Fruit fly (Drosophila melanogaster) whole organism, embryonic: Measurements from ENCODE around the gene AlkB.

Source experiments
- Adf1 ChIP-seq: fragments of 200-800 bp; sonication (Bioruptor generic); IDR thresholded peaks from 2 replicates; pipeline ENCODE4 v1.3.6; 2022; ENCODE audit warnings: missing biosample characterization, missing genetic modification characterization
- Asciz ChIP-seq: fragments of 200-800 bp; sonication (Bioruptor generic); optimal IDR thresholded peaks from 2 replicates; lab custom pipeline; 2017; ENCODE audit warnings: missing biosample characterization, mild to moderate bottlenecking, missing genetic modification characterization, missing genetic modification reagents
- CG10431 ChIP-seq: fragments of 200-800 bp; sonication (Bioruptor generic); optimal IDR thresholded peaks from 3 replicates; lab custom pipeline; 2018; ENCODE audit warnings: missing biosample characterization, mild to moderate bottlenecking, missing genetic modification characterization
- CG10654 ChIP-seq: fragments of 200-800 bp; sonication (Bioruptor generic); optimal IDR thresholded peaks from 2 replicates; lab custom pipeline; 2016; ENCODE audit warnings: missing biosample characterization, missing genetic modification characterization
- CG12299 ChIP-seq: fragments of 200-800 bp; sonication (Bioruptor generic); optimal IDR thresholded peaks from 2 replicates; lab custom pipeline; 2018; ENCODE audit warnings: missing biosample characterization, mild to moderate bottlenecking, missing genetic modification characterization
- CG13123 ChIP-seq: fragments of 200-800 bp; sonication (Bioruptor generic); optimal IDR thresholded peaks from 2 replicates; lab custom pipeline; 2016; ENCODE audit warnings: missing biosample characterization, missing genetic modification characterization
- CG13894 ChIP-seq: fragments of 200-800 bp; sonication (Bioruptor generic); optimal IDR thresholded peaks from 3 replicates; lab custom pipeline; 2018; ENCODE audit warnings: missing biosample characterization, mild to moderate bottlenecking, missing genetic modification characterization, moderate library complexity
- CG14050 ChIP-seq: fragments of 200-800 bp; sonication (Bioruptor generic); IDR thresholded peaks from 3 replicates; pipeline ENCODE4 v1.3.6; 2022; ENCODE audit warnings: missing biosample characterization, missing genetic modification characterization
- CG15073 ChIP-seq: fragments of 200-800 bp; sonication (Bioruptor generic); optimal IDR thresholded peaks from 2 replicates; lab custom pipeline; 2016; ENCODE audit warnings: missing biosample characterization, missing genetic modification characterization
- CG17359 ChIP-seq: fragments of 200-800 bp; sonication (Bioruptor generic); optimal IDR thresholded peaks from 3 replicates; lab custom pipeline; 2018; ENCODE audit warnings: missing biosample characterization, mild to moderate bottlenecking, missing genetic modification characterization, moderate library complexity
- CG17612 ChIP-seq: fragments of 200-800 bp; sonication (Bioruptor generic); IDR thresholded peaks from 2 replicates; pipeline ENCODE4 v1.3.6; 2022; ENCODE audit warnings: missing biosample characterization, missing genetic modification characterization
- CG2678 ChIP-seq: fragments of 200-800 bp; sonication (Bioruptor generic); optimal IDR thresholded peaks from 3 replicates; lab custom pipeline; 2019; ENCODE audit warnings: missing biosample characterization, mild to moderate bottlenecking, missing genetic modification characterization, moderate library complexity
- CG31365 ChIP-seq: fragments of 200-800 bp; sonication (Bioruptor generic); optimal IDR thresholded peaks from 2 replicates; lab custom pipeline; 2018; ENCODE audit warnings: missing biosample characterization, mild to moderate bottlenecking, missing genetic modification characterization
- CG31388 ChIP-seq: fragments of 200-800 bp; sonication (Bioruptor generic); optimal IDR thresholded peaks from 2 replicates; lab custom pipeline; 2016; ENCODE audit warnings: missing biosample characterization, missing genetic modification characterization
- CG4328 ChIP-seq: fragments of 200-800 bp; sonication (Bioruptor generic); optimal IDR thresholded peaks from 3 replicates; lab custom pipeline; 2017; ENCODE audit warnings: missing biosample characterization, missing genetic modification reagents, missing genetic modification characterization
- CG4730 ChIP-seq: fragments of 200-800 bp; sonication (Bioruptor generic); IDR thresholded peaks from 2 replicates; pipeline ENCODE4 v1.3.6; 2022; ENCODE audit warnings: missing biosample characterization, missing genetic modification characterization
- CG5245 ChIP-seq: fragments of 200-800 bp; sonication (Bioruptor generic); optimal IDR thresholded peaks from 3 replicates; lab custom pipeline; 2016; ENCODE audit warnings: missing biosample characterization, missing genetic modification characterization
- CG6689 ChIP-seq: fragments of 200-800 bp; sonication (Bioruptor generic); IDR thresholded peaks from 2 replicates; pipeline ENCODE4 v1.3.6; 2022; ENCODE audit warnings: missing biosample characterization, missing genetic modification characterization
- Ets65A ChIP-seq: fragments of 200-800 bp; sonication (Bioruptor generic); peaks from one replicate; lab custom pipeline; 2016; ENCODE audit warnings: missing biosample characterization, missing genetic modification characterization
- GATAe ChIP-seq: fragments of 200-800 bp; sonication (Bioruptor generic); conservative IDR thresholded peaks from 2 replicates; pipeline ENCODE4 v1.3.6; 2022; ENCODE audit warnings: missing biosample characterization, missing genetic modification characterization
- Hand ChIP-seq: fragments of 200-800 bp; sonication (Bioruptor generic); optimal IDR thresholded peaks from 2 replicates; lab custom pipeline; 2017; ENCODE audit warnings: mild to moderate bottlenecking, missing biosample characterization, missing genetic modification reagents, missing genetic modification characterization
- Hmx ChIP-seq: fragments of 200-800 bp; sonication (Bioruptor generic); optimal IDR thresholded peaks from 2 replicates; lab custom pipeline; 2016; ENCODE audit warnings: missing biosample characterization, missing genetic modification characterization
- Kr ChIP-seq: fragments of 200-800 bp; sonication (Bioruptor generic); optimal IDR thresholded peaks from 2 replicates; lab custom pipeline; 2017; ENCODE audit warnings: missing biosample characterization, mild to moderate bottlenecking, missing genetic modification characterization
- Myb ChIP-seq: fragments of 200-800 bp; sonication (Bioruptor generic); optimal IDR thresholded peaks from 2 replicates; lab custom pipeline; 2016; ENCODE audit warnings: missing biosample characterization, missing genetic modification characterization
- Optix ChIP-seq: fragments of 200-800 bp; sonication (Bioruptor generic); IDR thresholded peaks from 3 replicates; pipeline ENCODE4 v1.3.6; 2022; ENCODE audit warnings: missing biosample characterization, missing genetic modification characterization
- Poxn ChIP-seq: fragments of 200-800 bp; sonication (Bioruptor generic); IDR thresholded peaks from 2 replicates; pipeline ENCODE4 v1.3.6; 2022; ENCODE audit warnings: missing biosample characterization, missing genetic modification characterization
- Sry-δ ChIP-seq: fragments of 200-800 bp; sonication (Bioruptor generic); optimal IDR thresholded peaks from 2 replicates; lab custom pipeline; 2016; ENCODE audit warnings: missing biosample characterization, missing genetic modification characterization
- Ssrp ChIP-seq: fragments of 200-800 bp; sonication (Bioruptor generic); optimal IDR thresholded peaks from 2 replicates; lab custom pipeline; 2018; ENCODE audit warnings: missing biosample characterization, mild to moderate bottlenecking, missing genetic modification characterization, moderate library complexity
- Tbp ChIP-seq: fragments of >200 bp; optimal IDR thresholded peaks from 2 replicates; lab custom pipeline; 2018; ENCODE audit warnings: missing biosample characterization, missing genetic modification characterization
- ara ChIP-seq: fragments of 200-800 bp; sonication (Bioruptor generic); IDR thresholded peaks from 2 replicates; pipeline ENCODE4 v1.3.6; 2022; ENCODE audit warnings: missing biosample characterization, missing genetic modification characterization
- cg ChIP-seq: fragments of 200-800 bp; sonication (Bioruptor generic); optimal IDR thresholded peaks from 3 replicates; lab custom pipeline; 2019; ENCODE audit warnings: missing biosample characterization, mild to moderate bottlenecking, missing genetic modification characterization, moderate library complexity
- corto ChIP-seq: fragments of 200-800 bp; sonication (Bioruptor generic); optimal IDR thresholded peaks from 2 replicates; lab custom pipeline; 2016; ENCODE audit warnings: missing biosample characterization, mild to moderate bottlenecking, missing genetic modification characterization, moderate library complexity
- crp ChIP-seq, 2 experiments: fragments of 200-800 bp; sonication (Bioruptor generic); optimal IDR thresholded peaks; 2 replicates in 1 of 2; 3 replicates in 1 of 2; lab custom pipeline; 2017; ENCODE audit warnings: missing biosample characterization in 2 of 2, missing genetic modification characterization in 2 of 2, mild to moderate bottlenecking in 1 of 2, moderate library complexity in 1 of 2
- disco-r ChIP-seq: fragments of 200-800 bp; sonication (Bioruptor generic); optimal IDR thresholded peaks from 2 replicates; lab custom pipeline; 2016; ENCODE audit warnings: missing biosample characterization, missing genetic modification characterization
- dysf ChIP-seq: fragments of 200-800 bp; sonication (Bioruptor generic); IDR thresholded peaks from 3 replicates; pipeline ENCODE4 v1.3.6; 2022; ENCODE audit warnings: missing biosample characterization, missing genetic modification characterization
- eyg ChIP-seq: fragments of 200-800 bp; sonication (Bioruptor generic); optimal IDR thresholded peaks from 3 replicates; lab custom pipeline; 2016; ENCODE audit warnings: missing biosample characterization, missing genetic modification characterization
- fd102C ChIP-seq: fragments of 200-800 bp; sonication (Bioruptor generic); optimal IDR thresholded peaks from 2 replicates; lab custom pipeline; 2018; ENCODE audit warnings: missing biosample characterization, mild to moderate bottlenecking, missing genetic modification characterization, moderate library complexity
- fu2 ChIP-seq: fragments of 200-800 bp; sonication (Bioruptor generic); optimal IDR thresholded peaks from 2 replicates; lab custom pipeline; 2016; ENCODE audit warnings: missing biosample characterization, missing genetic modification characterization
- jigr1 ChIP-seq: fragments of 200-800 bp; sonication (Bioruptor generic); IDR thresholded peaks from 3 replicates; pipeline ENCODE4 v1.3.6; 2022; ENCODE audit warnings: missing biosample characterization, missing genetic modification characterization
- mld ChIP-seq: fragments of 200-800 bp; sonication (Bioruptor generic); IDR thresholded peaks from 3 replicates; pipeline ENCODE4 v1.3.6; 2022; ENCODE audit warnings: missing biosample characterization, missing genetic modification characterization; ENCODE audit not compliant: partially characterized antibody
- oc ChIP-seq: fragments of 200-800 bp; sonication (Bioruptor generic); optimal IDR thresholded peaks from 2 replicates; lab custom pipeline; 2018; ENCODE audit warnings: missing biosample characterization, mild to moderate bottlenecking, missing genetic modification characterization, moderate library complexity
- onecut ChIP-seq: fragments of 200-800 bp; sonication (Bioruptor generic); IDR thresholded peaks from 2 replicates; pipeline ENCODE4 v1.3.6; 2022; ENCODE audit warnings: missing biosample characterization, missing genetic modification characterization
- pan ChIP-seq, 4 experiments: fragments of >200 bp in 3 of 4; fragments of 200-800 bp in 1 of 4; sonication (Bioruptor generic) in 1 of 4; optimal IDR thresholded peaks in 3 of 4; IDR thresholded peaks in 1 of 4; 2 replicates each; pipeline versions ENCODE4 v1.3.6 to Lab custom; 2017 to 2022; ENCODE audit warnings: missing biosample characterization in 2 of 4, missing genetic modification characterization in 2 of 4, mixed read lengths in 1 of 4
- ranshi ChIP-seq: fragments of 200-800 bp; sonication (Bioruptor generic); IDR thresholded peaks from 2 replicates; pipeline ENCODE4 v1.3.6; 2022; ENCODE audit warnings: missing biosample characterization, missing genetic modification characterization
- run ChIP-seq: fragments of 200-800 bp; sonication (Bioruptor generic); optimal IDR thresholded peaks from 3 replicates; lab custom pipeline; 2018; ENCODE audit warnings: missing biosample characterization, mild to moderate bottlenecking, missing genetic modification characterization
- slp2 ChIP-seq: fragments of 200-800 bp; sonication (Bioruptor generic); optimal IDR thresholded peaks from 2 replicates; lab custom pipeline; 2016; ENCODE audit warnings: missing biosample characterization, missing genetic modification characterization
- tap ChIP-seq: fragments of 200-800 bp; optimal IDR thresholded peaks from 3 replicates; lab custom pipeline; 2019; ENCODE audit warnings: missing biosample characterization, mild to moderate bottlenecking, missing genetic modification characterization, moderate library complexity
- trh ChIP-seq: fragments of 200-800 bp; sonication (Bioruptor generic); optimal IDR thresholded peaks from 2 replicates; lab custom pipeline; 2016; ENCODE audit warnings: missing biosample characterization, missing genetic modification characterization
- unpg ChIP-seq: fragments of 200-800 bp; sonication (Bioruptor generic); optimal IDR thresholded peaks from 3 replicates; lab custom pipeline; 2018; ENCODE audit warnings: missing biosample characterization, mild to moderate bottlenecking, missing genetic modification characterization, moderate library complexity
- wor ChIP-seq: fragments of 200-800 bp; sonication (Bioruptor generic); IDR thresholded peaks from 2 replicates; pipeline ENCODE4 v1.3.6; 2022; ENCODE audit warnings: missing biosample characterization, missing genetic modification characterization
- yki ChIP-seq: fragments of >200 bp; optimal IDR thresholded peaks from 3 replicates; lab custom pipeline; 2018

Gene AlkB

DNA sequence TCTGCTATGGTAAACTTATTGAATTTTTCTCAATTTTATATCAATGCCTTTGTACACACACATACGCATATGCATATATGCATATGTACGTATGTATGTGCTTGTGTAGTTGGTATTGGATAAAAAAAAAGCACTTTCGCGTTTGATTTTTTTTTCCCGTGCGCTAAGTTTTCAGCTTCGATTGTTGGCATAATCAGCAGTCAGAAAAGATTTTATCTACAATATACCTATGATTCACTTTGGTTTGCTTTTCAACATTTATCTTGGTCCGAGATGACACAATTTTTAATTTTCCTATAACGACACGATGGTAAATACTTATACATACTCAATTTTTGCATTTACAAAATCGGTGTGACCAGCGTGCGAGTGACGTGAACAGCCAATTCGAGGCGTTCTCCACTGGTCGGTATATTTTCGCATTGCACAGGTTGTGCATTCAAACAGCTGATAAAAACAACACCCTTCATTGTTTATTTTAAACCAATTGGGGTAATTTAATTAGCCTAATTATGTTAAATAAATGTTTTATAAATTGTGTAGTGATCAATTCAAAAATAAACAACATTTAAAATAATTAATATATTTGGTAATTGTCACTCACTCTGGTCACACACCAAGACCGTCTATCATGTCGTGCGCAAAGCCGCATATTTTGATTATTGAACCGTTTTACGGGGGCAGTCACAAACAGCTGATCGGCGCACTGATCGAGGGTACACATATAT is 6.3 kb downstream of the AlkB start, which contains the start of the genes UBL3 and CG15914 (continued):
- TF ChIP-seq Hmx (GFP tag; lab: Kevin White, UChicago): no peak
- no peak for TF ChIP-seq corto (GFP tag; lab: Kevin White, UChicago)
- TF ChIP-seq slp2 (GFP tag; lab: Kevin White, UChicago): no peak
- TF ChIP-seq dysf: no peak
- no peak for TF ChIP-seq disco-r (GFP tag; lab: Kevin White, UChicago)
- TF ChIP-seq yki: no peak
- TF ChIP-seq onecut: no peak
- peak; percentile 44 to 89 for TF ChIP-seq crp (GFP tag; optimal IDR thresholded peaks at IDR 0.05; lab: Kevin White, UChicago)
- no peak for TF ChIP-seq Adf1 (GFP tag; lab: Robert Waterston, UW)
- no peak for TF ChIP-seq jigr1
- TF ChIP-seq ranshi (GFP tag; lab: Robert Waterston, UW): no peak
- no peak for TF ChIP-seq CG13894 (tag; lab: Kevin White, UChicago)
- TF ChIP-seq oc (tag; lab: Kevin White, UChicago): no peak
- no peak for TF ChIP-seq CG14050 (GFP tag; lab: Robert Waterston, UW)
- TF ChIP-seq Hand: no peak
- TF ChIP-seq CG4328 (GFP tag; lab: Kevin White, UChicago): no peak
- no peak for TF ChIP-seq CG6689 (GFP tag; lab: Robert Waterston, UW)
- TF ChIP-seq CG17612 (GFP tag; lab: Robert Waterston, UW): no peak
- no peak for TF ChIP-seq CG2678 (tag; lab: Kevin White, UChicago)
- no peak for TF ChIP-seq CG31365 (tag; lab: Kevin White, UChicago)
- no peak for TF ChIP-seq CG10431
- no peak for TF ChIP-seq wor
- TF ChIP-seq CG4730: no peak
- TF ChIP-seq GATAe (GFP tag; lab: Robert Waterston, UW): no peak
- TF ChIP-seq Asciz (GFP tag; lab: Kevin White, UChicago): no peak
- no peak for TF ChIP-seq CG5245 (GFP tag; lab: Kevin White, UChicago)
- TF ChIP-seq CG31388 (GFP tag; lab: Kevin White, UChicago): no peak
- no peak for TF ChIP-seq fu2 (GFP tag; lab: Kevin White, UChicago)
- TF ChIP-seq CG15073 (GFP tag; lab: Kevin White, UChicago): no peak
- no peak for TF ChIP-seq CG10654
- no peak for TF ChIP-seq fd102C (GFP tag; lab: Kevin White, UChicago)
- no peak for TF ChIP-seq ara (GFP tag; lab: Robert Waterston, UW)
- TF ChIP-seq trh: no peak
- no peak for TF ChIP-seq run
- no peak for TF ChIP-seq mld (GFP tag; lab: Robert Waterston, UW)
- TF ChIP-seq unpg (GFP tag; lab: Kevin White, UChicago): no peak
- no peak for TF ChIP-seq Poxn (GFP tag; lab: Robert Waterston, UW)
- TF ChIP-seq Tbp (GFP tag; lab: Kevin White, UChicago): no peak
- no peak for TF ChIP-seq tap
- TF ChIP-seq pan (optimal IDR thresholded peaks at IDR 0.05; lab: Kevin White, UChicago): no peak
- no peak for TF ChIP-seq pan (GFP tag; optimal IDR thresholded peaks at IDR 0.05 in 1 of 2, IDR thresholded peaks at IDR 0.05 in 1 of 2)
- no peak for TF ChIP-seq Ets65A
- TF ChIP-seq CG12299 (tag; lab: Kevin White, UChicago): peak; percentile 55
- TF ChIP-seq Myb: peak; percentile 10
- no peak for TF ChIP-seq Sry-δ (GFP tag; lab: Kevin White, UChicago)
- TF ChIP-seq Kr: no peak
- TF ChIP-seq Ssrp (tag; lab: Kevin White, UChicago): no peak
- no peak for TF ChIP-seq CG13123 (GFP tag; lab: Kevin White, UChicago)
- no peak for TF ChIP-seq Optix (GFP tag; lab: Robert Waterston, UW)
- TF ChIP-seq eyg: no peak
- peak; percentile 85 for TF ChIP-seq cg
- no peak for TF ChIP-seq CG17359 (tag; lab: Kevin White, UChicago)
